Worm (Caenorhabditis elegans): ENCODE data around the gene rpi-1.

rpi-1 gene

ce11 chrII:13997989-13998388 is 35.8 kb upstream of the rpi-1 start:
- TF ChIP-seq ztf-29 (GFP tag; IDR thresholded peaks at IDR 0.05) (no peak), ref-1 (GFP tag; conservative IDR thresholded peaks at IDR 0.05) (no peak), flt-1 (GFP tag; IDR thresholded peaks at IDR 0.05) (no peak), cog-1 (tag; optimal IDR thresholded peaks at IDR 0.05) (no peak), tab-1 (GFP tag; IDR thresholded peaks at IDR 0.05) (no peak), ztf-23 (GFP tag; IDR thresholded peaks at IDR 0.05) (no peak), klf-2 (GFP tag; conservative IDR thresholded peaks at IDR 0.05) (no peak), T22C8.4 (GFP tag; IDR thresholded peaks at IDR 0.05) (no peak), med-1 (GFP tag; optimal IDR thresholded peaks at IDR 0.05; ENCODE audit: insufficient read depth) (no peak)

- TF ChIP-seq cog-1 (tag; optimal IDR thresholded peaks at IDR 0.05): no peak
- TF ChIP-seq ztf-29 (GFP tag; IDR thresholded peaks at IDR 0.05): no peak
- no peak for TF ChIP-seq flt-1 (GFP tag; IDR thresholded peaks at IDR 0.05)
- TF ChIP-seq tab-1 (GFP tag; IDR thresholded peaks at IDR 0.05): no peak
- no peak for TF ChIP-seq klf-2 (GFP tag; conservative IDR thresholded peaks at IDR 0.05)
- no peak for TF ChIP-seq T22C8.4 (GFP tag; IDR thresholded peaks at IDR 0.05)
- no peak for TF ChIP-seq med-1 (GFP tag; optimal IDR thresholded peaks at IDR 0.05; ENCODE audit: insufficient read depth)
- TF ChIP-seq ref-1 (GFP tag; conservative IDR thresholded peaks at IDR 0.05): no peak
- no peak for TF ChIP-seq ztf-23 (GFP tag; IDR thresholded peaks at IDR 0.05)
These were observed 35.3 kb upstream of the rpi-1 start, which contains the start of gene F01D5.1 for ce11 chrII:13997477-13997876. Gene F01D5.1 (minus strand): TSS chrII:13997581.

- TF ChIP-seq ztf-29 (GFP tag; IDR thresholded peaks at IDR 0.05) (no peak), med-1 (GFP tag; optimal IDR thresholded peaks at IDR 0.05; ENCODE audit: insufficient read depth) (no peak), ref-1 (GFP tag; conservative IDR thresholded peaks at IDR 0.05) (no peak), klf-2 (GFP tag; conservative IDR thresholded peaks at IDR 0.05) (no peak), ztf-23 (GFP tag; IDR thresholded peaks at IDR 0.05) (no peak), T22C8.4 (GFP tag; IDR thresholded peaks at IDR 0.05) (no peak), tab-1 (GFP tag; IDR thresholded peaks at IDR 0.05) (no peak), cog-1 (tag; optimal IDR thresholded peaks at IDR 0.05) (no peak), flt-1 (GFP tag; IDR thresholded peaks at IDR 0.05) (no peak)
These were observed 32.7 kb upstream of the rpi-1 start, which contains the start of gene Y39G8B.7 for ce11 chrII:13994934-13995333. Gene Y39G8B.7 (minus strand): TSS chrII:13995034.

ce11 chrII:13991741-13992140 is 29.5 kb upstream of the rpi-1 start, which contains the start of gene Y39G8B.5:
Gene Y39G8B.5 (minus strand): TSS chrII:13991841.
- TF ChIP-seq cog-1 (tag; optimal IDR thresholded peaks at IDR 0.05) (no peak), ztf-29 (GFP tag; IDR thresholded peaks at IDR 0.05) (no peak), med-1 (GFP tag; optimal IDR thresholded peaks at IDR 0.05; ENCODE audit: insufficient read depth) (no peak), T22C8.4 (GFP tag; IDR thresholded peaks at IDR 0.05) (no peak), ztf-23 (GFP tag; IDR thresholded peaks at IDR 0.05) (no peak)

ce11 chrII:13984551-13984950 is 22.3 kb upstream of the rpi-1 start, which contains the start of gene sre-47:
Gene sre-47 (minus strand): TSS chrII:13984651.
- TF ChIP-seq ref-1 (GFP tag; conservative IDR thresholded peaks at IDR 0.05): no peak

- TF ChIP-seq ztf-23 (GFP tag; IDR thresholded peaks at IDR 0.05): no peak
- TF ChIP-seq ztf-29 (GFP tag; IDR thresholded peaks at IDR 0.05): no peak
These were observed 20.7 kb upstream of the rpi-1 start, which contains the start of the genes Y39G8B.13 and Y39G8B.10 for ce11 chrII:13982923-13983322. Gene Y39G8B.13 (minus strand): TSS chrII:13983047. Gene Y39G8B.10 (minus strand): TSS chrII:13983115.

ce11 chrII:13982247-13982646 is 20.0 kb upstream of the rpi-1 start:
- no peak for TF ChIP-seq cog-1 (tag; optimal IDR thresholded peaks at IDR 0.05)
- TF ChIP-seq ztf-29 (GFP tag; IDR thresholded peaks at IDR 0.05): no peak
- TF ChIP-seq med-1 (GFP tag; optimal IDR thresholded peaks at IDR 0.05; ENCODE audit: insufficient read depth): no peak
- TF ChIP-seq ref-1 (GFP tag; conservative IDR thresholded peaks at IDR 0.05): no peak
- no peak for TF ChIP-seq klf-2 (GFP tag; conservative IDR thresholded peaks at IDR 0.05)
- TF ChIP-seq ztf-23 (GFP tag; IDR thresholded peaks at IDR 0.05): no peak
- no peak for TF ChIP-seq T22C8.4 (GFP tag; IDR thresholded peaks at IDR 0.05)
- TF ChIP-seq tab-1 (GFP tag; IDR thresholded peaks at IDR 0.05): no peak
- no peak for TF ChIP-seq flt-1 (GFP tag; IDR thresholded peaks at IDR 0.05)

- TF ChIP-seq flt-1 (GFP tag; IDR thresholded peaks at IDR 0.05) (no peak), ztf-29 (GFP tag; IDR thresholded peaks at IDR 0.05) (no peak), klf-2 (GFP tag; conservative IDR thresholded peaks at IDR 0.05) (no peak), med-1 (GFP tag; optimal IDR thresholded peaks at IDR 0.05; ENCODE audit: insufficient read depth) (no peak), ref-1 (GFP tag; conservative IDR thresholded peaks at IDR 0.05) (no peak), T22C8.4 (GFP tag; IDR thresholded peaks at IDR 0.05) (no peak), ztf-23 (GFP tag; IDR thresholded peaks at IDR 0.05) (no peak), tab-1 (GFP tag; IDR thresholded peaks at IDR 0.05) (no peak), cog-1 (tag; optimal IDR thresholded peaks at IDR 0.05) (no peak)
These were observed 19.6 kb upstream of the rpi-1 start for ce11 chrII:13981819-13982218.

ce11 chrII:13981097-13981496 is 18.9 kb upstream of the rpi-1 start, which contains the start of gene Y39G8B.9:
Gene Y39G8B.9 (plus strand): TSS chrII:13981365.
- no peak for TF ChIP-seq cog-1 (tag; optimal IDR thresholded peaks at IDR 0.05)
- no peak for TF ChIP-seq T22C8.4 (GFP tag; IDR thresholded peaks at IDR 0.05)
- no peak for TF ChIP-seq tab-1 (GFP tag; IDR thresholded peaks at IDR 0.05)
- TF ChIP-seq flt-1 (GFP tag; IDR thresholded peaks at IDR 0.05): no peak
- no peak for TF ChIP-seq ztf-29 (GFP tag; IDR thresholded peaks at IDR 0.05)
- no peak for TF ChIP-seq med-1 (GFP tag; optimal IDR thresholded peaks at IDR 0.05; ENCODE audit: insufficient read depth)
- no peak for TF ChIP-seq ref-1 (GFP tag; conservative IDR thresholded peaks at IDR 0.05)
- TF ChIP-seq klf-2 (GFP tag; conservative IDR thresholded peaks at IDR 0.05): no peak
- TF ChIP-seq ztf-23 (GFP tag; IDR thresholded peaks at IDR 0.05): no peak

ce11 chrII:13979833-13980513 is 17.8 kb upstream of the rpi-1 start, which contains the start of gene sre-48:
Gene sre-48 (minus strand): TSS chrII:13979883.
- no peak for TF ChIP-seq cog-1 (tag; optimal IDR thresholded peaks at IDR 0.05)
- TF ChIP-seq flt-1 (GFP tag; IDR thresholded peaks at IDR 0.05): no peak
- TF ChIP-seq klf-2 (GFP tag; conservative IDR thresholded peaks at IDR 0.05): no peak
- no peak for TF ChIP-seq T22C8.4 (GFP tag; IDR thresholded peaks at IDR 0.05)
- no peak for TF ChIP-seq tab-1 (GFP tag; IDR thresholded peaks at IDR 0.05)
- TF ChIP-seq ref-1 (GFP tag; conservative IDR thresholded peaks at IDR 0.05): no peak
- TF ChIP-seq ztf-23 (GFP tag; IDR thresholded peaks at IDR 0.05): no peak
- no peak for TF ChIP-seq med-1 (GFP tag; optimal IDR thresholded peaks at IDR 0.05; ENCODE audit: insufficient read depth)
- no peak for TF ChIP-seq ztf-29 (GFP tag; IDR thresholded peaks at IDR 0.05)

All from whole organism, midembryonic.